Fruit fly (Drosophila melanogaster): ENCODE results near the gene Vps36.

The Vps36 gene

dm6 chr3L:13476566-13477452 is 36.1 kb downstream of the Vps36 start (continued):
- TF ChIP-seq CG13123 (GFP tag; optimal IDR thresholded peaks at IDR 0.05), result peak; percentile 56
- TF ChIP-seq CG11398 (GFP tag; optimal IDR thresholded peaks at IDR 0.05), result peak; percentile 35
- TF ChIP-seq CG6854 (GFP tag; optimal IDR thresholded peaks at IDR 0.05), result peak; percentile 78
- peak; percentile 84 for TF ChIP-seq gcm (GFP tag; optimal IDR thresholded peaks at IDR 0.05)
- peak; percentile 65 for TF ChIP-seq CG33213 (GFP tag; optimal IDR thresholded peaks at IDR 0.05)
- peak; percentile 77 for TF ChIP-seq salm (tag; optimal IDR thresholded peaks at IDR 0.05)
- TF ChIP-seq CG2678 (tag; optimal IDR thresholded peaks at IDR 0.05), result peak; percentile 96
- peak; percentile 72 to 88 for TF ChIP-seq dpn (GFP tag; optimal IDR thresholded peaks at IDR 0.05)
- TF ChIP-seq NfI (GFP tag; optimal IDR thresholded peaks at IDR 0.05), result peak; percentile 91
- TF ChIP-seq CG9727 (GFP tag; optimal IDR thresholded peaks at IDR 0.05), result peak; percentile 92
- TF ChIP-seq wek (GFP tag; optimal IDR thresholded peaks at IDR 0.05), result peak; percentile 2
- TF ChIP-seq mld (GFP tag; IDR thresholded peaks at IDR 0.05; ENCODE audit: partially characterized antibody), result no peak
- TF ChIP-seq crp (GFP tag; optimal IDR thresholded peaks at IDR 0.05), result peak in 1 of 2 experiments; percentile 46
- TF ChIP-seq Mad (GFP tag; optimal IDR thresholded peaks at IDR 0.05), result peak; percentile 66
- no peak for TF ChIP-seq pzg (GFP tag; optimal IDR thresholded peaks at IDR 0.05)
- peak; percentile 96 for TF ChIP-seq sens (GFP tag)
- peak; percentile 99 to 100 for TF ChIP-seq Trl (optimal IDR thresholded peaks at IDR 0.05)
- TF ChIP-seq Trl (GFP tag; optimal IDR thresholded peaks at IDR 0.05), result peak; percentile 37
- TF ChIP-seq her (GFP tag; optimal IDR thresholded peaks at IDR 0.05), result no peak
- TF ChIP-seq NC2α (GFP tag; optimal IDR thresholded peaks at IDR 0.05), result no peak
- TF ChIP-seq Elba2 (GFP tag; optimal IDR thresholded peaks at IDR 0.05), result no peak
- peak; percentile 69 for TF ChIP-seq CG16863 (GFP tag; optimal IDR thresholded peaks at IDR 0.05)
- peak; percentile 57 for TF ChIP-seq CG17912 (GFP tag; optimal IDR thresholded peaks at IDR 0.05)
- peak; percentile 61 for TF ChIP-seq zf30C (GFP tag; optimal IDR thresholded peaks at IDR 0.05)
- peak; percentile 67 for TF ChIP-seq bab2 (GFP tag; optimal IDR thresholded peaks at IDR 0.05)
- peak; percentile 88 for TF ChIP-seq Six4 (GFP tag; optimal IDR thresholded peaks at IDR 0.05)
- peak; percentile 69 for TF ChIP-seq chn (GFP tag; optimal IDR thresholded peaks at IDR 0.05)
- peak; percentile 39; the same call in 1 of the 2 replicates for TF ChIP-seq chm (GFP tag; IDR thresholded peaks at IDR 0.05)
- TF ChIP-seq fd102C (GFP tag; optimal IDR thresholded peaks at IDR 0.05), result no peak
- peak; percentile 72; the same call in 1 of the 3 replicates for TF ChIP-seq CG2199 (GFP tag; IDR thresholded peaks at IDR 0.05)
- no peak for TF ChIP-seq btn (GFP tag; optimal IDR thresholded peaks at IDR 0.05)
- TF ChIP-seq CG11085 (GFP tag; IDR thresholded peaks at IDR 0.05), result peak; percentile 70
- TF ChIP-seq phol (tag; optimal IDR thresholded peaks at IDR 0.05), result peak; percentile 93
- peak; percentile 56; the same call in 2 of the 3 replicates for TF ChIP-seq otp (GFP tag; IDR thresholded peaks at IDR 0.05)
- no peak for TF ChIP-seq fru (optimal IDR thresholded peaks at IDR 0.05)
- no peak; the same call in 1 of the 2 replicates for TF ChIP-seq CG4360 (GFP tag; IDR thresholded peaks at IDR 0.05)
- TF ChIP-seq ase (GFP tag; IDR thresholded peaks at IDR 0.05), result peak; percentile 71
- no peak for TF ChIP-seq mirr (GFP tag; optimal IDR thresholded peaks at IDR 0.05)
- peak; percentile 87 for TF ChIP-seq wor (GFP tag; IDR thresholded peaks at IDR 0.05)
- no peak for TF ChIP-seq maf-S (GFP tag; optimal IDR thresholded peaks at IDR 0.05)
- peak; percentile 79 for TF ChIP-seq CG14014 (GFP tag; IDR thresholded peaks at IDR 0.05)
- TF ChIP-seq Dbx (GFP tag; IDR thresholded peaks at IDR 0.05), result peak; percentile 72; the same call in 2 of the 3 replicates
- TF ChIP-seq HmgZ (tag; optimal IDR thresholded peaks at IDR 0.05), result peak; percentile 82
- no peak for TF ChIP-seq cg (GFP tag; optimal IDR thresholded peaks at IDR 0.05)
- peak; percentile 90 for TF ChIP-seq tio (GFP tag; optimal IDR thresholded peaks at IDR 0.05)
- peak; percentile 77 for TF ChIP-seq fd64A (GFP tag; optimal IDR thresholded peaks at IDR 0.05)
- no peak for TF ChIP-seq CG8765 (GFP tag; IDR thresholded peaks at IDR 0.05)
- peak; percentile 50 for TF ChIP-seq CG30020 (tag; optimal IDR thresholded peaks at IDR 0.05)
- TF ChIP-seq CG42726 (GFP tag; IDR thresholded peaks at IDR 0.05; ENCODE audit: partially characterized antibody), result no peak
- TF ChIP-seq wdn (GFP tag; IDR thresholded peaks at IDR 0.05), result peak; percentile 61

Data from whole organism, embryonic.